Worm (Caenorhabditis elegans) whole organism, mixed stage, embryonic: ENCODE results near the gene srx-5.

Experiments used
- M03D4.4 ChIP-seq: sonication (generic microtip); optimal IDR thresholded peaks from 2 replicates; lab custom pipeline; 2017; ENCODE audit warnings: mild to moderate bottlenecking, missing genetic modification characterization, missing compliant biosample characterization
- blmp-1 ChIP-seq: fragments of 150-350 bp; optimal IDR thresholded peaks from 2 replicates; lab custom pipeline; 2014; ENCODE audit warnings: missing biosample characterization, missing genetic modification characterization
- ceh-39 ChIP-seq: fragments of 150-350 bp; optimal IDR thresholded peaks from 2 replicates; lab custom pipeline; 2014; ENCODE audit warnings: missing biosample characterization, missing genetic modification characterization
- ceh-83 ChIP-seq: fragments of 200-800 bp; sonication (Bioruptor generic); optimal IDR thresholded peaks from 2 replicates; lab custom pipeline; 2018; ENCODE audit warnings: mild to moderate bottlenecking, missing genetic modification characterization, missing compliant biosample characterization
- cnd-1 ChIP-seq: fragments of 200-800 bp; sonication (Bioruptor generic); optimal IDR thresholded peaks from 2 replicates; lab custom pipeline; 2018; ENCODE audit warnings: mild to moderate bottlenecking, missing genetic modification characterization, missing compliant biosample characterization
- drap-1 ChIP-seq: fragments of 200-800 bp; sonication (Bioruptor generic); optimal IDR thresholded peaks from 3 replicates; lab custom pipeline; 2018; ENCODE audit warnings: mild to moderate bottlenecking, missing genetic modification characterization, missing compliant biosample characterization
- elt-1 ChIP-seq: sonication (generic microtip); optimal IDR thresholded peaks from 2 replicates; lab custom pipeline; 2017; ENCODE audit warnings: missing genetic modification characterization, mild to moderate bottlenecking, missing compliant biosample characterization, antibody characterized with exemption, moderate library complexity, borderline replicate concordance; ENCODE audit not compliant: insufficient read depth
- elt-3 ChIP-seq: fragments of 150-350 bp; optimal IDR thresholded peaks from 2 replicates; lab custom pipeline; 2014; ENCODE audit warnings: missing biosample characterization, missing genetic modification characterization
- flh-1 ChIP-seq: fragments of 200-800 bp; sonication (Bioruptor generic); optimal IDR thresholded peaks from 2 replicates; lab custom pipeline; 2018; ENCODE audit warnings: mild to moderate bottlenecking, missing genetic modification characterization, moderate library complexity, missing compliant biosample characterization
- ham-2 ChIP-seq: fragments of 200-800 bp; sonication (Bioruptor generic); optimal IDR thresholded peaks from 2 replicates; lab custom pipeline; 2018; ENCODE audit warnings: mild to moderate bottlenecking, missing genetic modification characterization, missing compliant biosample characterization
- lin-13 ChIP-seq: fragments of 150-350 bp; optimal IDR thresholded peaks from 2 replicates; lab custom pipeline; 2014; ENCODE audit warnings: missing biosample characterization, missing genetic modification characterization
- lsy-2 ChIP-seq: fragments of 150-350 bp; optimal IDR thresholded peaks from 2 replicates; lab custom pipeline; 2014; ENCODE audit warnings: missing biosample characterization, missing genetic modification characterization
- mab-5 ChIP-seq: fragments of 150-350 bp; optimal IDR thresholded peaks from 2 replicates; lab custom pipeline; 2014; ENCODE audit warnings: missing biosample characterization, missing genetic modification characterization
- mep-1 ChIP-seq: fragments of 150-350 bp; optimal IDR thresholded peaks from 2 replicates; lab custom pipeline; 2017; ENCODE audit warnings: missing biosample characterization, missing genetic modification reagents, missing genetic modification characterization, inconsistent platforms
- mls-2 ChIP-seq: sonication (generic microtip); optimal IDR thresholded peaks from 2 replicates; lab custom pipeline; 2016; ENCODE audit warnings: mild to moderate bottlenecking, missing genetic modification characterization, moderate library complexity, missing compliant biosample characterization
- nhr-12 ChIP-seq: fragments of 150-350 bp; optimal IDR thresholded peaks from 2 replicates; lab custom pipeline; 2014; ENCODE audit warnings: missing biosample characterization, missing genetic modification characterization
- nhr-2 ChIP-seq: fragments of 150-350 bp; optimal IDR thresholded peaks from 2 replicates; lab custom pipeline; 2014; ENCODE audit warnings: missing biosample characterization, missing genetic modification characterization
- nhr-237 ChIP-seq: fragments of 150-350 bp; optimal IDR thresholded peaks from 2 replicates; lab custom pipeline; 2014; ENCODE audit warnings: missing biosample characterization, missing genetic modification characterization
- nhr-28 ChIP-seq: fragments of 150-350 bp; optimal IDR thresholded peaks from 2 replicates; lab custom pipeline; 2014; ENCODE audit warnings: missing biosample characterization, missing genetic modification characterization
- nhr-76 ChIP-seq: sonication (generic microtip); optimal IDR thresholded peaks from 2 replicates; lab custom pipeline; 2017; ENCODE audit warnings: missing biosample characterization, missing genetic modification characterization
- pha-4 ChIP-seq: fragments of 150-350 bp; optimal IDR thresholded peaks from 2 replicates; lab custom pipeline; 2018; ENCODE audit warnings: missing biosample characterization, missing genetic modification reagents, missing genetic modification characterization
- sem-2 ChIP-seq: fragments of 200-800 bp; sonication (Bioruptor generic); optimal IDR thresholded peaks from 2 replicates; lab custom pipeline; 2018; ENCODE audit warnings: mild to moderate bottlenecking, missing genetic modification characterization, missing compliant biosample characterization
- snpc-4 ChIP-seq: fragments of 150-350 bp; optimal IDR thresholded peaks from 2 replicates; lab custom pipeline; 2014; ENCODE audit warnings: missing biosample characterization, missing genetic modification characterization
- sptf-1 ChIP-seq: sonication (generic microtip); optimal IDR thresholded peaks from 2 replicates; lab custom pipeline; 2017; ENCODE audit warnings: mild to moderate bottlenecking, missing genetic modification characterization, moderate library complexity, missing compliant biosample characterization
- tbx-8 ChIP-seq: fragments of 200-800 bp; sonication (Bioruptor generic); optimal IDR thresholded peaks from 2 replicates; lab custom pipeline; 2018; ENCODE audit warnings: mild to moderate bottlenecking, missing genetic modification characterization, moderate library complexity, missing compliant biosample characterization
- unc-120 ChIP-seq: sonication (generic microtip); optimal IDR thresholded peaks from 2 replicates; lab custom pipeline; 2017; ENCODE audit warnings: missing genetic modification characterization, missing compliant biosample characterization; ENCODE audit not compliant: poor library complexity, severe bottlenecking
- unc-39 ChIP-seq: fragments of 150-350 bp; optimal IDR thresholded peaks from 2 replicates; lab custom pipeline; 2014; ENCODE audit warnings: missing biosample characterization, missing genetic modification characterization
- unc-62 ChIP-seq: fragments of 150-350 bp; optimal IDR thresholded peaks from 2 replicates; lab custom pipeline; 2014; ENCODE audit warnings: missing biosample characterization, missing genetic modification reagents, missing genetic modification characterization
- zip-8 ChIP-seq: fragments of 150-350 bp; optimal IDR thresholded peaks from 2 replicates; lab custom pipeline; 2014; ENCODE audit warnings: missing biosample characterization, missing genetic modification characterization
- ztf-11 ChIP-seq: fragments of 150-350 bp; optimal IDR thresholded peaks from 2 replicates; lab custom pipeline; 2014; ENCODE audit warnings: missing biosample characterization, missing genetic modification characterization

Gene srx-5

ce11 chrV:708808-709207 is 8.9 kb downstream of the srx-5 start, which contains the start of gene srbc-39:
TSS of gene srbc-39 (plus strand) at chrV:709108.
- TF ChIP-seq mab-5 (tag; lab: Kevin White, UChicago) (no peak), flh-1 (GFP tag; lab: Kevin White, UChicago) (no peak), pha-4 (tag; lab: Kevin White, UChicago) (no peak), ceh-83 (GFP tag; lab: Kevin White, UChicago) (no peak), tbx-8 (GFP tag; lab: Kevin White, UChicago) (no peak), ceh-39 (tag; lab: Kevin White, UChicago) (no peak), nhr-2 (tag; lab: Kevin White, UChicago) (no peak), unc-120 (tag; lab: Kevin White, UChicago) (no peak), lin-13 (no peak), drap-1 (GFP tag; lab: Kevin White, UChicago) (no peak), nhr-237 (tag; lab: Kevin White, UChicago) (no peak), cnd-1 (tag; lab: Kevin White, UChicago) (no peak), blmp-1 (tag; lab: Kevin White, UChicago) (no peak), sem-2 (GFP tag; lab: Kevin White, UChicago) (no peak), ztf-11 (tag; lab: Kevin White, UChicago) (no peak), mls-2 (no peak), ham-2 (no peak)

- TF ChIP-seq drap-1 (GFP tag; lab: Kevin White, UChicago) (no peak), sem-2 (GFP tag; lab: Kevin White, UChicago) (no peak), nhr-12 (tag; lab: Kevin White, UChicago) (no peak), nhr-28 (tag; lab: Kevin White, UChicago) (no peak), elt-1 (tag; lab: Kevin White, UChicago) (no peak), ztf-11 (tag; lab: Kevin White, UChicago) (no peak), elt-3 (tag; lab: Kevin White, UChicago) (no peak), nhr-237 (tag; lab: Kevin White, UChicago) (no peak), unc-120 (tag; lab: Kevin White, UChicago) (no peak)
Measured at ce11 chrV:712882-713281, 13.0 kb downstream of the srx-5 start, which contains the start of gene cyp-33C11. TSS of gene cyp-33C11 (minus strand) at chrV:712982.

- TF ChIP-seq ceh-39 (tag; lab: Kevin White, UChicago) (no peak), sptf-1 (no peak), M03D4.4 (tag; lab: Kevin White, UChicago) (no peak), elt-3 (tag; lab: Kevin White, UChicago) (no peak), lsy-2 (tag; lab: Kevin White, UChicago) (no peak), ham-2 (no peak), nhr-237 (tag; lab: Kevin White, UChicago) (no peak), zip-8 (tag; lab: Kevin White, UChicago) (no peak), mep-1 (no peak), flh-1 (GFP tag; lab: Kevin White, UChicago) (no peak), elt-1 (tag; lab: Kevin White, UChicago) (no peak), mab-5 (tag; lab: Kevin White, UChicago) (no peak), ztf-11 (tag; lab: Kevin White, UChicago) (no peak), unc-120 (tag; lab: Kevin White, UChicago) (no peak), unc-62 (GFP tag; lab: Kevin White, UChicago) (no peak)
Measured at ce11 chrV:719731-720130, 19.9 kb downstream of the srx-5 start, which contains the start of gene srbc-40. TSS of gene srbc-40 (minus strand) at chrV:719831.

ce11 chrV:722889-723288 is 23.0 kb downstream of the srx-5 start:
- TF ChIP-seq nhr-76 (tag; lab: Kevin White, UChicago) = no peak
- TF ChIP-seq unc-62 (GFP tag; lab: Kevin White, UChicago) = no peak
- no peak for TF ChIP-seq lsy-2 (tag; lab: Kevin White, UChicago)
- TF ChIP-seq tbx-8 (GFP tag; lab: Kevin White, UChicago) = no peak
- no peak for TF ChIP-seq sptf-1
- no peak for TF ChIP-seq mab-5 (tag; lab: Kevin White, UChicago)
- TF ChIP-seq nhr-28 (tag; lab: Kevin White, UChicago) = no peak
- no peak for TF ChIP-seq elt-1 (tag; lab: Kevin White, UChicago)
- TF ChIP-seq pha-4 (tag; lab: Kevin White, UChicago) = no peak
- TF ChIP-seq nhr-2 (tag; lab: Kevin White, UChicago) = no peak
- no peak for TF ChIP-seq M03D4.4 (tag; lab: Kevin White, UChicago)
- TF ChIP-seq ztf-11 (tag; lab: Kevin White, UChicago) = no peak
- no peak for TF ChIP-seq drap-1 (GFP tag; lab: Kevin White, UChicago)
- no peak for TF ChIP-seq unc-120 (tag; lab: Kevin White, UChicago)
- no peak for TF ChIP-seq unc-39 (tag; lab: Kevin White, UChicago)
- no peak for TF ChIP-seq lin-13
- no peak for TF ChIP-seq ham-2
- no peak for TF ChIP-seq snpc-4 (tag; lab: Kevin White, UChicago)
- TF ChIP-seq mep-1 = no peak
